Worm (Caenorhabditis elegans): ENCODE measurements around the gene nhr-228.

Gene nhr-228

ce11 chrV:2259750-2260149 is 21.8 kb upstream of the nhr-228 start, which contains the start of gene nhr-182:
nhr-182 (minus strand) TSS chrV:2259927.
- TF ChIP-seq T22C8.4 (GFP tag; IDR thresholded peaks at IDR 0.05), result no peak
- TF ChIP-seq cog-1 (tag; optimal IDR thresholded peaks at IDR 0.05), result no peak
- TF ChIP-seq tab-1 (GFP tag; IDR thresholded peaks at IDR 0.05), result no peak
- no peak for TF ChIP-seq ztf-29 (GFP tag; IDR thresholded peaks at IDR 0.05)
- TF ChIP-seq ref-1 (GFP tag; conservative IDR thresholded peaks at IDR 0.05), result no peak
- no peak for TF ChIP-seq ztf-23 (GFP tag; IDR thresholded peaks at IDR 0.05)
- TF ChIP-seq med-1 (GFP tag; optimal IDR thresholded peaks at IDR 0.05; ENCODE audit: insufficient read depth), result no peak

DNA sequence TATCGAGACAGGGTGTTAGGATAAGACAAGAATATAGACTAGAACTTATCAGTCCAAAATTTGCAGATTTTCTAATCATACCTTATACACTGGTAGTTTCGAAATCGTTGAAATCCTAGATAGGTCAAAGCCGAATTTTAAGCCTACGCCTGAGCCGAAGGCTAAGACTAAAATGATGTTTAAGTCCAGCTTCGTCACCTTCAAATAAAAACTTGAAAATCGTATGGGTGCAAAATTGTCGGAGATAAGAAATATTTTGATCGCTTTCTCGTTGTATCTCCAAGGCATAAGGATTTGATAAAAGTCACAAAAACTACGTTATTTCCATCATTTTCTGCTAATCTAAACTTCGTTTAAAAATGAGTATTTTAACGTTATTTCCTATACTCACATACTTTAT is 20.9 kb upstream of the nhr-228 start, which contains the start of gene F41B5.12:
F41B5.12 (plus strand) TSS at position 301 of the 400 bp plus-strand sequence.
- TF ChIP-seq ref-1 (GFP tag; conservative IDR thresholded peaks at IDR 0.05), result no peak
- TF ChIP-seq klf-2 (GFP tag; conservative IDR thresholded peaks at IDR 0.05), result no peak
- TF ChIP-seq tab-1 (GFP tag; IDR thresholded peaks at IDR 0.05), result no peak
- no peak for TF ChIP-seq T22C8.4 (GFP tag; IDR thresholded peaks at IDR 0.05)
- TF ChIP-seq med-1 (GFP tag; optimal IDR thresholded peaks at IDR 0.05; ENCODE audit: insufficient read depth), result no peak
- no peak for TF ChIP-seq flt-1 (GFP tag; IDR thresholded peaks at IDR 0.05)
- no peak for TF ChIP-seq cog-1 (tag; optimal IDR thresholded peaks at IDR 0.05)

- TF ChIP-seq ztf-23 (GFP tag; IDR thresholded peaks at IDR 0.05) (no peak), cog-1 (tag; optimal IDR thresholded peaks at IDR 0.05) (no peak), tab-1 (GFP tag; IDR thresholded peaks at IDR 0.05) (no peak), klf-2 (GFP tag; conservative IDR thresholded peaks at IDR 0.05) (no peak), ref-1 (GFP tag; conservative IDR thresholded peaks at IDR 0.05) (no peak), ztf-29 (GFP tag; IDR thresholded peaks at IDR 0.05) (no peak), flt-1 (GFP tag; IDR thresholded peaks at IDR 0.05) (no peak), med-1 (GFP tag; optimal IDR thresholded peaks at IDR 0.05; ENCODE audit: insufficient read depth) (no peak)
Measured at ce11 chrV:2264455-2264854, 17.1 kb upstream of the nhr-228 start, which contains the start of gene nhr-183. nhr-183 (minus strand) TSS chrV:2264634.

- TF ChIP-seq ztf-23 (GFP tag; IDR thresholded peaks at IDR 0.05) (no peak), cog-1 (tag; optimal IDR thresholded peaks at IDR 0.05) (no peak), ztf-29 (GFP tag; IDR thresholded peaks at IDR 0.05) (no peak), ref-1 (GFP tag; conservative IDR thresholded peaks at IDR 0.05) (no peak), flt-1 (GFP tag; IDR thresholded peaks at IDR 0.05) (no peak), klf-2 (GFP tag; conservative IDR thresholded peaks at IDR 0.05) (no peak), T22C8.4 (GFP tag; IDR thresholded peaks at IDR 0.05) (no peak), tab-1 (GFP tag; IDR thresholded peaks at IDR 0.05) (no peak), med-1 (GFP tag; optimal IDR thresholded peaks at IDR 0.05; ENCODE audit: insufficient read depth) (no peak)
Measured at ce11 chrV:2264925-2265324, 16.6 kb upstream of the nhr-228 start.

DNA sequence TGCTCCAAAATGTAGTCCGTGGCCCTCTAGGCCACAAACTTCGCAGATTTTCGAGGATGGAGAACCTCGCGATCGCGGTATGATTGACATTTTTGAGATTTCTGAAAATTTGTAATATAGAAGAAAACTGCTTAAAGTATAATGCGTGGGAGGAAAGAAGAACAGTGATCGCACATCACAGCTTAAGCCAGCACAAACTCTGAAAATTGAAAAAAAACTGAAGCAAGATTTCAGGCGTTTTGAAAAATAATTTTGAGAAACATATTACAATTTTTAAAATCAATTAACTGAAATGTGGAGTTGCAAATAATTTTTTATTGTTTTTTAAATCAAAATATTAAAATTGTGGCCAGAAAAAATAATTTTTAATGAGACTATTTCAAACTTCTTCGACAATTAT is 14.6 kb upstream of the nhr-228 start, which contains the start of gene nhr-275:
nhr-275 (minus strand) TSS at position 101 of the 400 bp plus-strand sequence.
- no peak for TF ChIP-seq ztf-23 (GFP tag; IDR thresholded peaks at IDR 0.05)
- no peak for TF ChIP-seq ztf-29 (GFP tag; IDR thresholded peaks at IDR 0.05)
- TF ChIP-seq ref-1 (GFP tag; conservative IDR thresholded peaks at IDR 0.05), result no peak
- TF ChIP-seq cog-1 (tag; optimal IDR thresholded peaks at IDR 0.05), result no peak
- no peak for TF ChIP-seq med-1 (GFP tag; optimal IDR thresholded peaks at IDR 0.05; ENCODE audit: insufficient read depth)
- no peak for TF ChIP-seq flt-1 (GFP tag; IDR thresholded peaks at IDR 0.05)
- TF ChIP-seq klf-2 (GFP tag; conservative IDR thresholded peaks at IDR 0.05), result no peak
- no peak for TF ChIP-seq tab-1 (GFP tag; IDR thresholded peaks at IDR 0.05)
- TF ChIP-seq T22C8.4 (GFP tag; IDR thresholded peaks at IDR 0.05), result no peak

DNA sequence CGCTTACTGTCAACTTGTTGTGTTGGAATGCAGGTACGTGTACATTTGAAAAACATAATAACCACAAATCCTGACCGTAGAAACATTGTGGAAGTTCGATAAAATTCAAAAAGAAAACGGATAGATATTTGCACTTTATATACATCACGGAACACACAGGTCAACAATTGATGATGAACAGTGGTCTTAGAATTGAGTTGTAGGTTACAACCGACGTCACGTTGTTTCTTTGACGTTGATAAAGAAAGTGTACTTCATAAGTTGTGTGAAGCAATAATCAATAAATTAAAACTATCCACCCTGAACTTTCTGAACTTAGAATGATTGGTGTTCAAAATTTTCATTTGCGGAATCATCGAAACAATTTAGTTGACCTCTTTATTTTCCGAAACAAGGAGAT is 9.8 kb upstream of the nhr-228 start, which contains the start of gene Y5H2A.1:
Y5H2A.1 (minus strand) TSS at position 101 of the 400 bp plus-strand sequence.
- no peak for TF ChIP-seq flt-1 (GFP tag; IDR thresholded peaks at IDR 0.05)
- TF ChIP-seq ztf-29 (GFP tag; IDR thresholded peaks at IDR 0.05), result no peak
- no peak for TF ChIP-seq ref-1 (GFP tag; conservative IDR thresholded peaks at IDR 0.05)

ce11 chrV:2274253-2274892 is 7.2 kb upstream of the nhr-228 start, which contains the start of the genes Y5H2A.4 and abu-4:
Y5H2A.4 (minus strand) TSS chrV:2274353.
abu-4 (plus strand) TSS chrV:2274842.
- no peak for TF ChIP-seq ztf-29 (GFP tag; IDR thresholded peaks at IDR 0.05)
- TF ChIP-seq ztf-23 (GFP tag; IDR thresholded peaks at IDR 0.05), result no peak
- TF ChIP-seq ref-1 (GFP tag; conservative IDR thresholded peaks at IDR 0.05), result no peak
- TF ChIP-seq tab-1 (GFP tag; IDR thresholded peaks at IDR 0.05), result no peak
- no peak for TF ChIP-seq med-1 (GFP tag; optimal IDR thresholded peaks at IDR 0.05; ENCODE audit: insufficient read depth)
- TF ChIP-seq cog-1 (tag; optimal IDR thresholded peaks at IDR 0.05), result no peak
- no peak for TF ChIP-seq klf-2 (GFP tag; conservative IDR thresholded peaks at IDR 0.05)
- no peak for TF ChIP-seq flt-1 (GFP tag; IDR thresholded peaks at IDR 0.05)
- TF ChIP-seq T22C8.4 (GFP tag; IDR thresholded peaks at IDR 0.05), result no peak

DNA sequence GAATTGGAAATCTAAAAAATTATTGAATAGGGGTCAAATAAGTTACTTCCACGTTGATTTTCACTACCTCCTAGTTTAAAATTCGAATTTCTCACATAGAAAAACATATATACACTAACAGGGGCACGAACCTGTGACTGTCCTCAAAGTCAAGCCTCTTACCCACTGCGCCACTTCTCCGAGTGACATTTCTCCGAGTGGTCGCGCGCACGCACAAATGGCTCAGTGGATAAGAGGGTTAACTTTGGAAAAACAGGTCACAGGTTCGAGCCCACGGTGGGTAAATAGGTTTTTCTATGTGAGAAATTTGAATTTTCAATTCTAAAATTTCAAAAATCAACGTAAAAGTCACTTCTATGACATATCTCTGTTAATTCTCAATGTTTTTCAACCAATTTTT is 4.3 kb upstream of the nhr-228 start:
- TF ChIP-seq ztf-23 (GFP tag; IDR thresholded peaks at IDR 0.05) (no peak), ztf-29 (GFP tag; IDR thresholded peaks at IDR 0.05) (no peak), med-1 (GFP tag; optimal IDR thresholded peaks at IDR 0.05; ENCODE audit: insufficient read depth) (no peak), klf-2 (GFP tag; conservative IDR thresholded peaks at IDR 0.05) (no peak), flt-1 (GFP tag; IDR thresholded peaks at IDR 0.05) (no peak), tab-1 (GFP tag; IDR thresholded peaks at IDR 0.05) (no peak), T22C8.4 (GFP tag; IDR thresholded peaks at IDR 0.05) (no peak), ref-1 (GFP tag; conservative IDR thresholded peaks at IDR 0.05) (no peak), cog-1 (tag; optimal IDR thresholded peaks at IDR 0.05) (no peak)

ce11 chrV:2278052-2278451 is 3.5 kb upstream of the nhr-228 start, which contains the start of gene nhr-59:
nhr-59 (minus strand) TSS chrV:2278265.
- no peak for TF ChIP-seq T22C8.4 (GFP tag; IDR thresholded peaks at IDR 0.05)

ce11 chrV:2278543-2278942 is 3.0 kb upstream of the nhr-228 start, which contains the start of gene fbxa-137:
fbxa-137 (plus strand) TSS chrV:2278816.
- TF ChIP-seq flt-1 (GFP tag; IDR thresholded peaks at IDR 0.05) (no peak), ztf-29 (GFP tag; IDR thresholded peaks at IDR 0.05) (no peak), cog-1 (tag; optimal IDR thresholded peaks at IDR 0.05) (peak; percentile 67)

Measured in whole organism, midembryonic.